Fruit fly (Drosophila melanogaster) whole organism, embryonic: ENCODE results near the gene CG17027.
A peak's percentile ranks its signal among the peaks of the same experiment; 100 is the strongest.

ENCODE experiments used
- Asciz ChIP-seq: fragments of 200-800 bp; sonication (Bioruptor generic); optimal IDR thresholded peaks from 2 replicates; lab custom pipeline; 2017; ENCODE audit warnings: missing biosample characterization, mild to moderate bottlenecking, missing genetic modification characterization, missing genetic modification reagents
- CG10209 ChIP-seq: fragments of 200-800 bp; sonication (Bioruptor generic); optimal IDR thresholded peaks from 3 replicates; lab custom pipeline; 2017; ENCODE audit warnings: missing biosample characterization, mild to moderate bottlenecking, missing genetic modification characterization, missing genetic modification reagents
- CG11456 ChIP-seq: fragments of 200-800 bp; sonication (Bioruptor generic); IDR thresholded peaks from 3 replicates; pipeline ENCODE4 v1.3.6; 2022; ENCODE audit warnings: missing biosample characterization, missing genetic modification characterization
- CG12391 ChIP-seq: fragments of 200-800 bp; sonication (Bioruptor generic); optimal IDR thresholded peaks from 3 replicates; lab custom pipeline; 2018; ENCODE audit warnings: missing biosample characterization, mild to moderate bottlenecking, missing genetic modification characterization, moderate library complexity
- CG13424 ChIP-seq: fragments of 200-800 bp; sonication (Bioruptor generic); optimal IDR thresholded peaks from 2 replicates; lab custom pipeline; 2019; ENCODE audit warnings: missing biosample characterization, mild to moderate bottlenecking, missing genetic modification characterization, moderate library complexity
- CG13624 ChIP-seq: fragments of 200-800 bp; sonication (Bioruptor generic); optimal IDR thresholded peaks from 2 replicates; lab custom pipeline; 2016; ENCODE audit warnings: missing biosample characterization, missing genetic modification characterization
- CG15696 ChIP-seq: fragments of 200-800 bp; sonication (Bioruptor generic); optimal IDR thresholded peaks from 2 replicates; lab custom pipeline; 2019; ENCODE audit warnings: missing biosample characterization, mild to moderate bottlenecking, missing genetic modification characterization, moderate library complexity
- CG16815 ChIP-seq: fragments of 200-800 bp; sonication (Bioruptor generic); optimal IDR thresholded peaks from 3 replicates; lab custom pipeline; 2017; ENCODE audit warnings: missing biosample characterization, mild to moderate bottlenecking, missing genetic modification characterization
- CG17568 ChIP-seq: fragments of 200-800 bp; sonication (Bioruptor generic); optimal IDR thresholded peaks from 2 replicates; lab custom pipeline; 2018; ENCODE audit warnings: missing biosample characterization, mild to moderate bottlenecking, missing genetic modification characterization, moderate library complexity
- CG4424 ChIP-seq: fragments of 200-800 bp; sonication (Bioruptor generic); optimal IDR thresholded peaks from 3 replicates; lab custom pipeline; 2016; ENCODE audit warnings: missing biosample characterization, missing genetic modification characterization
- CG6272 ChIP-seq: fragments of 200-800 bp; sonication (Bioruptor generic); IDR thresholded peaks from 2 replicates; pipeline ENCODE4 v1.3.6; 2022; ENCODE audit warnings: missing biosample characterization, missing genetic modification characterization
- CG6683 ChIP-seq: fragments of 200-800 bp; sonication (Bioruptor generic); optimal IDR thresholded peaks from 2 replicates; lab custom pipeline; 2017; ENCODE audit warnings: missing biosample characterization, mild to moderate bottlenecking, missing genetic modification characterization, missing genetic modification reagents
- CG7987 ChIP-seq: fragments of 200-800 bp; sonication (Bioruptor generic); optimal IDR thresholded peaks from 2 replicates; lab custom pipeline; 2018; ENCODE audit warnings: missing biosample characterization, mild to moderate bottlenecking, missing genetic modification characterization, moderate library complexity
- CG8281 ChIP-seq: fragments of 200-800 bp; sonication (Bioruptor generic); optimal IDR thresholded peaks from 2 replicates; lab custom pipeline; 2018; ENCODE audit warnings: missing biosample characterization, mild to moderate bottlenecking, missing genetic modification characterization, moderate library complexity
- CG8765 ChIP-seq: fragments of 200-800 bp; sonication (Bioruptor generic); IDR thresholded peaks from 2 replicates; pipeline ENCODE4 v1.3.6; 2022; ENCODE audit warnings: missing biosample characterization, missing genetic modification characterization
- CG8924 ChIP-seq: fragments of 200-800 bp; optimal IDR thresholded peaks from 3 replicates; lab custom pipeline; 2019; ENCODE audit warnings: missing biosample characterization, mild to moderate bottlenecking, missing genetic modification characterization, moderate library complexity
- CG9727 ChIP-seq: fragments of 200-800 bp; sonication (Bioruptor generic); optimal IDR thresholded peaks from 3 replicates; lab custom pipeline; 2017; ENCODE audit warnings: missing biosample characterization, mild to moderate bottlenecking, missing genetic modification characterization
- CoRest ChIP-seq: fragments of 200-800 bp; sonication (Bioruptor generic); optimal IDR thresholded peaks from 3 replicates; lab custom pipeline; 2018; ENCODE audit warnings: missing biosample characterization, mild to moderate bottlenecking, missing genetic modification characterization, moderate library complexity
- Ets65A ChIP-seq: fragments of 200-800 bp; sonication (Bioruptor generic); peaks from one replicate; lab custom pipeline; 2016; ENCODE audit warnings: missing biosample characterization, missing genetic modification characterization
- GATAe ChIP-seq: fragments of 200-800 bp; sonication (Bioruptor generic); conservative IDR thresholded peaks from 2 replicates; pipeline ENCODE4 v1.3.6; 2022; ENCODE audit warnings: missing biosample characterization, missing genetic modification characterization
- Mrtf ChIP-seq: fragments of 200-800 bp; sonication (Bioruptor generic); IDR thresholded peaks from 3 replicates; pipeline ENCODE4 v1.3.6; 2022; ENCODE audit warnings: missing biosample characterization, missing genetic modification characterization
- NFAT ChIP-seq: fragments of 200-800 bp; sonication (Bioruptor generic); IDR thresholded peaks from 2 replicates; pipeline ENCODE4 v1.3.6; 2022; ENCODE audit warnings: missing biosample characterization, missing genetic modification characterization
- Vsx1 ChIP-seq: fragments of 200-800 bp; sonication (Bioruptor generic); optimal IDR thresholded peaks from 2 replicates; lab custom pipeline; 2017; ENCODE audit warnings: missing biosample characterization, mild to moderate bottlenecking, missing genetic modification characterization, missing genetic modification reagents
- abd-A ChIP-seq: fragments of 200-800 bp; sonication (Bioruptor generic); optimal IDR thresholded peaks from 3 replicates; lab custom pipeline; 2019; ENCODE audit warnings: missing biosample characterization, mild to moderate bottlenecking, missing genetic modification characterization, moderate library complexity
- amos ChIP-seq: fragments of 200-800 bp; sonication (Bioruptor generic); IDR thresholded peaks from 2 replicates; pipeline ENCODE4 v1.3.6; 2022; ENCODE audit warnings: missing biosample characterization, missing genetic modification characterization; ENCODE audit not compliant: partially characterized antibody
- ap ChIP-seq: fragments of 200-800 bp; sonication (Bioruptor generic); IDR thresholded peaks from 2 replicates; pipeline ENCODE4 v1.3.6; 2022; ENCODE audit warnings: missing biosample characterization, missing genetic modification characterization
- ato ChIP-seq: fragments of 200-800 bp; sonication (Bioruptor generic); IDR thresholded peaks from 2 replicates; pipeline ENCODE4 v1.3.6; 2022; ENCODE audit warnings: missing biosample characterization, missing genetic modification characterization; ENCODE audit not compliant: partially characterized antibody
- dan ChIP-seq: fragments of 200-800 bp; sonication (Bioruptor generic); IDR thresholded peaks from 2 replicates; pipeline ENCODE4 v1.3.6; 2022; ENCODE audit warnings: missing biosample characterization, missing genetic modification characterization
- danr ChIP-seq: fragments of 200-800 bp; sonication (Bioruptor generic); IDR thresholded peaks from 2 replicates; pipeline ENCODE4 v1.3.6; 2022; ENCODE audit warnings: missing biosample characterization, missing genetic modification characterization
- eve ChIP-seq, 2 experiments: fragments of >200 bp; optimal IDR thresholded peaks; 2 replicates each; lab custom pipeline; 2017; ENCODE audit warnings: missing biosample characterization in 2 of 2, missing genetic modification characterization in 2 of 2
- eyg ChIP-seq: fragments of 200-800 bp; sonication (Bioruptor generic); optimal IDR thresholded peaks from 3 replicates; lab custom pipeline; 2016; ENCODE audit warnings: missing biosample characterization, missing genetic modification characterization
- gcm2 ChIP-seq: fragments of 200-800 bp; sonication (Bioruptor generic); optimal IDR thresholded peaks from 2 replicates; lab custom pipeline; 2016; ENCODE audit warnings: missing biosample characterization, missing genetic modification characterization
- grau ChIP-seq: fragments of 200-800 bp; optimal IDR thresholded peaks from 3 replicates; lab custom pipeline; 2019; ENCODE audit warnings: missing biosample characterization, mild to moderate bottlenecking, missing genetic modification characterization, moderate library complexity
- ham ChIP-seq: fragments of 200-800 bp; sonication (Bioruptor generic); IDR thresholded peaks from 2 replicates; pipeline ENCODE4 v1.3.6; 2022; ENCODE audit warnings: missing biosample characterization, missing genetic modification characterization
- hbn ChIP-seq: fragments of 200-800 bp; sonication (Bioruptor generic); IDR thresholded peaks from 2 replicates; pipeline ENCODE4 v1.3.6; 2022; ENCODE audit warnings: missing biosample characterization, missing genetic modification characterization; ENCODE audit not compliant: partially characterized antibody
- hth ChIP-seq: fragments of >200 bp; optimal IDR thresholded peaks from 2 replicates; lab custom pipeline; 2017; ENCODE audit warnings: inconsistent platforms
- inv ChIP-seq: fragments of 200-800 bp; sonication (Bioruptor generic); IDR thresholded peaks from 2 replicates; pipeline ENCODE4 v1.3.6; 2022; ENCODE audit warnings: missing biosample characterization, missing genetic modification characterization; ENCODE audit not compliant: partially characterized antibody
- kni ChIP-seq: fragments of 200-800 bp; sonication (Bioruptor generic); optimal IDR thresholded peaks from 3 replicates; lab custom pipeline; 2017; ENCODE audit warnings: mild to moderate bottlenecking, missing biosample characterization, missing genetic modification reagents, missing genetic modification characterization
- peb ChIP-seq: fragments of 200-800 bp; sonication (Bioruptor generic); IDR thresholded peaks from 2 replicates; pipeline ENCODE4 v1.3.6; 2022; ENCODE audit warnings: missing biosample characterization, missing genetic modification characterization
- rib ChIP-seq: fragments of 200-800 bp; sonication (Bioruptor generic); IDR thresholded peaks from 2 replicates; pipeline ENCODE4 v1.3.6; 2022; ENCODE audit warnings: missing biosample characterization, missing genetic modification characterization
- schlank ChIP-seq: fragments of 200-800 bp; sonication (Bioruptor generic); optimal IDR thresholded peaks from 2 replicates; lab custom pipeline; 2018; ENCODE audit warnings: missing biosample characterization, mild to moderate bottlenecking, missing genetic modification characterization
- shn ChIP-seq: fragments of 200-800 bp; sonication (Bioruptor generic); optimal IDR thresholded peaks from 3 replicates; lab custom pipeline; 2016; ENCODE audit warnings: missing biosample characterization, missing genetic modification characterization
- sisA ChIP-seq: fragments of 200-800 bp; sonication (Bioruptor generic); IDR thresholded peaks from 2 replicates; pipeline ENCODE4 v1.3.6; 2022; ENCODE audit warnings: missing biosample characterization, missing genetic modification characterization
- slou ChIP-seq: fragments of 200-800 bp; sonication (Bioruptor generic); optimal IDR thresholded peaks from 3 replicates; lab custom pipeline; 2016; ENCODE audit warnings: missing biosample characterization, missing genetic modification characterization
- sqz ChIP-seq: fragments of 200-800 bp; sonication (Bioruptor generic); optimal IDR thresholded peaks from 3 replicates; lab custom pipeline; 2018; ENCODE audit warnings: missing biosample characterization, mild to moderate bottlenecking, missing genetic modification characterization
- tna ChIP-seq: fragments of 200-800 bp; sonication (Bioruptor generic); IDR thresholded peaks from 2 replicates; pipeline ENCODE4 v1.3.6; 2022; ENCODE audit warnings: missing biosample characterization, missing genetic modification characterization; ENCODE audit not compliant: partially characterized antibody
- vvl ChIP-seq: fragments of 200-800 bp; sonication (Bioruptor generic); IDR thresholded peaks from 2 replicates; pipeline ENCODE4 v1.3.6; 2022; ENCODE audit warnings: missing biosample characterization, missing genetic modification characterization
- zen ChIP-seq: fragments of 200-800 bp; sonication (Bioruptor generic); optimal IDR thresholded peaks from 3 replicates; lab custom pipeline; 2018; ENCODE audit warnings: missing biosample characterization, mild to moderate bottlenecking, missing genetic modification characterization, moderate library complexity
- zen2 ChIP-seq: fragments of 200-800 bp; sonication (Bioruptor generic); IDR thresholded peaks from 3 replicates; pipeline ENCODE4 v1.3.6; 2022; ENCODE audit warnings: missing biosample characterization, missing genetic modification characterization; ENCODE audit not compliant: partially characterized antibody

Gene CG17027

dm6 chr3L:15982783-15983432 lies 3.0 kb downstream of the CG17027 start, which contains the start of the genes brm and Arl1 (continued):
- TF ChIP-seq shn (peak; percentile 61), dan (GFP tag; lab: Robert Waterston, UW) (peak; percentile 95), Ets65A (GFP tag; lab: Kevin White, UChicago) (peak; percentile 99), CG6272 (peak; percentile 99), sisA (GFP tag; lab: Robert Waterston, UW) (peak; percentile 99), ham (GFP tag; lab: Robert Waterston, UW) (peak; percentile 98), schlank (tag; lab: Kevin White, UChicago) (peak; percentile 92), eyg (GFP tag; lab: Kevin White, UChicago) (peak; percentile 57), tna (GFP tag; lab: Robert Waterston, UW) (no peak), zen (peak; percentile 98), CG11456 (GFP tag; lab: Robert Waterston, UW) (peak; percentile 99), gcm2 (GFP tag; lab: Kevin White, UChicago) (peak; percentile 81), grau (peak; percentile 98), CG4424 (GFP tag; lab: Kevin White, UChicago) (peak; percentile 98), peb (GFP tag; lab: Robert Waterston, UW) (peak; percentile 99), hth (lab: Kevin White, UChicago) (no peak), inv (no peak; the same call in 1 of the 2 replicates), CG12391 (tag; lab: Kevin White, UChicago) (peak; percentile 99), CG9727 (peak; percentile 99), GATAe (peak; percentile 99), CG8281 (tag; lab: Kevin White, UChicago) (peak; percentile 91), ap (peak; percentile 98), CG7987 (GFP tag; lab: Kevin White, UChicago) (peak; percentile 96), zen2 (no peak), CG13624 (GFP tag; lab: Kevin White, UChicago) (peak; percentile 91), CG13424 (tag; lab: Kevin White, UChicago) (peak; percentile 99), CG10209 (GFP tag; lab: Kevin White, UChicago) (peak; percentile 98), Mrtf (peak; percentile 99), CG6683 (GFP tag; lab: Kevin White, UChicago) (peak; percentile 95), vvl (peak; percentile 100), CG8765 (peak; percentile 98), CG17568 (no peak), kni (peak; percentile 93), NFAT (GFP tag; lab: Robert Waterston, UW) (peak; percentile 99), danr (GFP tag; lab: Robert Waterston, UW) (peak; percentile 98), CG8924 (peak; percentile 98), amos (GFP tag; lab: Robert Waterston, UW) (peak; percentile 40; the same call in 1 of the 2 replicates), CG15696 (tag; lab: Kevin White, UChicago) (peak; percentile 99), abd-A (tag; lab: Kevin White, UChicago) (no peak), Asciz (GFP tag; lab: Kevin White, UChicago) (peak; percentile 92), ato (GFP tag; lab: Robert Waterston, UW) (no peak), CoRest (tag; lab: Kevin White, UChicago) (peak; percentile 99), eve (GFP tag; optimal IDR thresholded peaks at IDR 0.05; lab: Kevin White, UChicago) (no peak), sqz (GFP tag; lab: Kevin White, UChicago) (peak; percentile 98), rib (GFP tag; lab: Robert Waterston, UW) (peak; percentile 99), slou (peak; percentile 95), CG16815 (GFP tag; lab: Kevin White, UChicago) (peak; percentile 97), hbn (GFP tag; lab: Robert Waterston, UW) (peak; percentile 14; the same call in 1 of the 2 replicates), Vsx1 (GFP tag; lab: Kevin White, UChicago) (no peak)
